Worm (Caenorhabditis elegans): ENCODE data around the gene gyf-1.

DNA sequence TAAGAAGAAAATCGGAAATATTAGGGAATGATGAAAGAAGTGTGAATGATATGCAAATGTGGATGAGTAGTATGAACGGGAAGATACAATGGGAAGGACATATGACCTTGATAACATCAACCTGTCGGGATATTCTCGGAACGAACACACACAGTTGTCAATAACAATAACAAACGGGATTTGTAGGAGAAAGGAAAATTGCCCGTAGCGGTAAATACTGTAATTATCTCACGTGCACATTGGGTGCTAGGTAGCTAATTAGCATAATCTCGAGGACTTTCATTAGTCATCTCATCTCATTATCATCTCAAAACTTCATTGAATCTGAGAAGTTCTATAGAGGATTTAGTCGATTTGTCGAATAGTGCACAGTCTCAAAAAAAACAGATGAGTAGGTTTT, 29.0 kb downstream of the gyf-1 start:
- TF ChIP-seq lin-39 (tag; optimal IDR thresholded peaks at IDR 0.05) (no peak), tbx-2 (tag; optimal IDR thresholded peaks at IDR 0.05) (no peak), aly-2 (tag; optimal IDR thresholded peaks at IDR 0.05) (no peak), skn-1 (tag; optimal IDR thresholded peaks at IDR 0.05) (no peak), R02D3.7 (tag; optimal IDR thresholded peaks at IDR 0.05) (no peak), fkh-2 (tag; optimal IDR thresholded peaks at IDR 0.05) (no peak), nhr-76 (tag; optimal IDR thresholded peaks at IDR 0.05) (no peak)
